Fruit fly (Drosophila melanogaster): ENCODE results near the gene Grp170.

The Grp170 gene

dm6 chrX:2249763-2250162 is 25.1 kb downstream of the Grp170 start, which contains the start of gene crn (continued):
- TF ChIP-seq CG18599 (GFP tag; optimal IDR thresholded peaks at IDR 0.05) (no peak), CG9437 (GFP tag; optimal IDR thresholded peaks at IDR 0.05) (no peak), sna (GFP tag; IDR thresholded peaks at IDR 0.05; ENCODE audit: partially characterized antibody) (0 out of 2 replicates have a peak, but pooled peaks have one; percentile 61), MESR4 (GFP tag; optimal IDR thresholded peaks at IDR 0.05) (peak; percentile 47), aop (GFP tag; IDR thresholded peaks at IDR 0.05) (no peak), Dref (GFP tag; IDR thresholded peaks at IDR 0.05) (peak; percentile 75), CG7963 (GFP tag; IDR thresholded peaks at IDR 0.05; ENCODE audit: partially characterized antibody) (peak; percentile 68), Doc2 (GFP tag; IDR thresholded peaks at IDR 0.05) (no peak), jing (GFP tag; optimal IDR thresholded peaks at IDR 0.05) (no peak), stwl (tag; optimal IDR thresholded peaks at IDR 0.05) (peak; percentile 40), CG4328 (GFP tag; optimal IDR thresholded peaks at IDR 0.05) (no peak), Sry-δ (GFP tag; optimal IDR thresholded peaks at IDR 0.05) (peak; percentile 28), CG14860 (GFP tag; IDR thresholded peaks at IDR 0.05; ENCODE audit: partially characterized antibody) (peak; percentile 73), CG13287 (GFP tag; IDR thresholded peaks at IDR 0.05; ENCODE audit: partially characterized antibody) (peak; percentile 70), oc (tag; optimal IDR thresholded peaks at IDR 0.05) (no peak), Scr (GFP tag; IDR thresholded peaks at IDR 0.05; ENCODE audit: partially characterized antibody) (peak; percentile 64), CG6791 (GFP tag; IDR thresholded peaks at IDR 0.05; ENCODE audit: partially characterized antibody) (peak; percentile 63; the same call in 1 of the 3 replicates), vnd (GFP tag; IDR thresholded peaks at IDR 0.05; ENCODE audit: partially characterized antibody) (peak; percentile 58; the same call in 2 of the 3 replicates), CG16813 (GFP tag; IDR thresholded peaks at IDR 0.05; ENCODE audit: partially characterized antibody) (peak; percentile 59; the same call in 2 of the 3 replicates), CG8290 (GFP tag; optimal IDR thresholded peaks at IDR 0.05) (no peak), CG8290 (tag; optimal IDR thresholded peaks at IDR 0.05) (no peak), CG17186 (GFP tag; optimal IDR thresholded peaks at IDR 0.05) (peak; percentile 22), jigr1 (GFP tag; IDR thresholded peaks at IDR 0.05) (no peak), CG3995 (GFP tag; optimal IDR thresholded peaks at IDR 0.05) (peak; percentile 10), CG11398 (GFP tag; optimal IDR thresholded peaks at IDR 0.05) (no peak), E2f1 (GFP tag; IDR thresholded peaks at IDR 0.05) (no peak), Ravus (GFP tag; IDR thresholded peaks at IDR 0.05) (no peak), CG2116 (GFP tag; optimal IDR thresholded peaks at IDR 0.05) (peak; percentile 56), pzg (GFP tag; optimal IDR thresholded peaks at IDR 0.05) (peak; percentile 34), CG30020 (tag; optimal IDR thresholded peaks at IDR 0.05) (peak; percentile 43), inv (GFP tag; IDR thresholded peaks at IDR 0.05; ENCODE audit: partially characterized antibody) (peak; percentile 51; the same call in 1 of the 2 replicates), tna (GFP tag; IDR thresholded peaks at IDR 0.05; ENCODE audit: partially characterized antibody) (peak; percentile 85), gro (GFP tag; optimal IDR thresholded peaks at IDR 0.05) (no peak), CG31388 (GFP tag; optimal IDR thresholded peaks at IDR 0.05) (no peak), Aef1 (GFP tag; IDR thresholded peaks at IDR 0.05) (no peak), Awh (GFP tag; IDR thresholded peaks at IDR 0.05) (no peak), mld (GFP tag; IDR thresholded peaks at IDR 0.05; ENCODE audit: partially characterized antibody) (peak; percentile 55; the same call in 2 of the 3 replicates), CoRest (tag; optimal IDR thresholded peaks at IDR 0.05) (no peak), hb (GFP tag; IDR thresholded peaks at IDR 0.05; ENCODE audit: partially characterized antibody) (peak; percentile 79; the same call in 2 of the 3 replicates), E2f2 (GFP tag; IDR thresholded peaks at IDR 0.05) (peak; percentile 34; the same call in 1 of the 2 replicates), ind (GFP tag; optimal IDR thresholded peaks at IDR 0.05) (no peak), GATAe (GFP tag; conservative IDR thresholded peaks at IDR 0.05) (no peak), CG11504 (tag; optimal IDR thresholded peaks at IDR 0.05) (no peak), org-1 (GFP tag; optimal IDR thresholded peaks at IDR 0.05) (no peak), knrl (GFP tag; IDR thresholded peaks at IDR 0.05; ENCODE audit: partially characterized antibody) (peak; percentile 46; the same call in 1 of the 3 replicates), Dp (GFP tag; optimal IDR thresholded peaks at IDR 0.05) (peak; percentile 28), CG14710 (tag; optimal IDR thresholded peaks at IDR 0.05) (peak; percentile 6), zen2 (GFP tag; IDR thresholded peaks at IDR 0.05; ENCODE audit: partially characterized antibody) (peak; percentile 71; the same call in 1 of the 3 replicates), nerfin-2 (GFP tag; IDR thresholded peaks at IDR 0.05; ENCODE audit: partially characterized antibody) (peak; percentile 82)

All from whole organism, embryonic.